Fruit fly (Drosophila melanogaster) whole organism, embryonic: ENCODE data around the gene Dlip2.

Experiments used
- Awh ChIP-seq: fragments of 200-800 bp; sonication (Bioruptor generic); IDR thresholded peaks from 2 replicates; pipeline ENCODE4, ENCODE4 v1.3.6; 2022; ENCODE audit warnings: missing biosample characterization, missing genetic modification characterization
- CG10321 ChIP-seq: fragments of 200-800 bp; sonication (Bioruptor generic); IDR thresholded peaks from 2 replicates; pipeline ENCODE4 v1.3.6; 2022; ENCODE audit warnings: missing biosample characterization, missing genetic modification characterization
- CG12219 ChIP-seq: fragments of 200-800 bp; sonication (Bioruptor generic); optimal IDR thresholded peaks from 3 replicates; lab custom pipeline; 2018; ENCODE audit warnings: missing biosample characterization, mild to moderate bottlenecking, missing genetic modification characterization
- CG12744 ChIP-seq: fragments of 200-800 bp; sonication (Bioruptor generic); optimal IDR thresholded peaks from 2 replicates; lab custom pipeline; 2016; ENCODE audit warnings: missing biosample characterization, missing genetic modification characterization
- CG14667 ChIP-seq: fragments of 200-800 bp; sonication (Bioruptor generic); IDR thresholded peaks from 2 replicates; pipeline ENCODE4 v1.3.6; 2022; ENCODE audit warnings: missing biosample characterization, missing genetic modification characterization
- CG16813 ChIP-seq: fragments of 200-800 bp; sonication (Bioruptor generic); IDR thresholded peaks from 3 replicates; pipeline ENCODE4 v1.3.6; 2022; ENCODE audit warnings: missing biosample characterization, missing genetic modification characterization; ENCODE audit not compliant: partially characterized antibody
- CG17359 ChIP-seq: fragments of 200-800 bp; sonication (Bioruptor generic); optimal IDR thresholded peaks from 3 replicates; lab custom pipeline; 2018; ENCODE audit warnings: missing biosample characterization, mild to moderate bottlenecking, missing genetic modification characterization, moderate library complexity
- CG18599 ChIP-seq: fragments of 200-800 bp; sonication (Bioruptor generic); optimal IDR thresholded peaks from 3 replicates; lab custom pipeline; 2017; ENCODE audit warnings: missing biosample characterization, missing genetic modification characterization, mild to moderate bottlenecking, moderate library complexity, missing genetic modification reagents
- CG2116 ChIP-seq: fragments of 200-800 bp; sonication (Bioruptor generic); optimal IDR thresholded peaks from 3 replicates; lab custom pipeline; 2018; ENCODE audit warnings: missing biosample characterization, mild to moderate bottlenecking, missing genetic modification characterization
- CG2129 ChIP-seq: fragments of 200-800 bp; sonication (Bioruptor generic); IDR thresholded peaks from 2 replicates; pipeline ENCODE4 v1.3.6; 2022; ENCODE audit warnings: missing biosample characterization, missing genetic modification characterization; ENCODE audit not compliant: partially characterized antibody
- CG2678 ChIP-seq: fragments of 200-800 bp; sonication (Bioruptor generic); optimal IDR thresholded peaks from 3 replicates; lab custom pipeline; 2019; ENCODE audit warnings: missing biosample characterization, mild to moderate bottlenecking, missing genetic modification characterization, moderate library complexity
- CG3281 ChIP-seq: fragments of 200-800 bp; sonication (Bioruptor generic); optimal IDR thresholded peaks from 3 replicates; lab custom pipeline; 2017; ENCODE audit warnings: missing biosample characterization, mild to moderate bottlenecking, missing genetic modification characterization
- CG34224 ChIP-seq: fragments of 200-800 bp; sonication (Bioruptor generic); IDR thresholded peaks from 3 replicates; pipeline ENCODE4 v1.3.6; 2022; ENCODE audit warnings: missing biosample characterization, missing genetic modification characterization; ENCODE audit not compliant: partially characterized antibody
- CG3838 ChIP-seq: fragments of 200-800 bp; sonication (Bioruptor generic); optimal IDR thresholded peaks from 3 replicates; lab custom pipeline; 2016; ENCODE audit warnings: missing biosample characterization, missing genetic modification characterization
- CG5245 ChIP-seq: fragments of 200-800 bp; sonication (Bioruptor generic); optimal IDR thresholded peaks from 3 replicates; lab custom pipeline; 2016; ENCODE audit warnings: missing biosample characterization, missing genetic modification characterization
- CG6813 ChIP-seq: fragments of 200-800 bp; sonication (Bioruptor generic); optimal IDR thresholded peaks from 2 replicates; lab custom pipeline; 2017; ENCODE audit warnings: missing biosample characterization, missing genetic modification characterization, mild to moderate bottlenecking, moderate library complexity, missing genetic modification reagents
- CG7357 ChIP-seq: fragments of 200-800 bp; sonication (Bioruptor generic); IDR thresholded peaks from 3 replicates; pipeline ENCODE4 v1.3.6; 2022; ENCODE audit warnings: missing biosample characterization, missing genetic modification characterization
- CG8944 ChIP-seq: fragments of 200-800 bp; sonication (Bioruptor generic); optimal IDR thresholded peaks from 3 replicates; lab custom pipeline; 2016; ENCODE audit warnings: missing biosample characterization, missing genetic modification characterization
- CG9437 ChIP-seq: fragments of 200-800 bp; sonication (Bioruptor generic); optimal IDR thresholded peaks from 2 replicates; lab custom pipeline; 2018; ENCODE audit warnings: missing biosample characterization, mild to moderate bottlenecking, missing genetic modification characterization
- CG9817 ChIP-seq: fragments of 200-800 bp; sonication (Bioruptor generic); optimal IDR thresholded peaks from 2 replicates; lab custom pipeline; 2018; ENCODE audit warnings: missing biosample characterization, mild to moderate bottlenecking, missing genetic modification characterization, moderate library complexity
- Dref ChIP-seq: fragments of 200-800 bp; sonication (Bioruptor generic); IDR thresholded peaks from 2 replicates; pipeline ENCODE4 v1.3.6; 2022; ENCODE audit warnings: missing biosample characterization, missing genetic modification characterization
- Gug ChIP-seq: fragments of 200-800 bp; sonication (Bioruptor generic); IDR thresholded peaks from 4 replicates; pipeline ENCODE4 v1.3.6; 2022; ENCODE audit warnings: missing biosample characterization, missing genetic modification characterization
- HmgD ChIP-seq: fragments of 200-800 bp; sonication (Bioruptor generic); optimal IDR thresholded peaks from 3 replicates; lab custom pipeline; 2016; ENCODE audit warnings: missing biosample characterization, missing genetic modification characterization
- Hr78 ChIP-seq, 2 experiments: fragments of 200-800 bp in 1 of 2; fragments of >200 bp in 1 of 2; sonication (Bioruptor generic) in 1 of 2; optimal IDR thresholded peaks; 2 replicates each; lab custom pipeline; 2017 to 2019; ENCODE audit warnings: missing biosample characterization in 2 of 2, missing genetic modification characterization in 2 of 2, mild to moderate bottlenecking in 1 of 2, moderate library complexity in 1 of 2
- NC2α ChIP-seq: fragments of 200-800 bp; sonication (Bioruptor generic); optimal IDR thresholded peaks from 2 replicates; lab custom pipeline; 2016; ENCODE audit warnings: missing biosample characterization, missing genetic modification characterization
- NC2β ChIP-seq: fragments of 200-800 bp; sonication (Bioruptor generic); optimal IDR thresholded peaks from 2 replicates; lab custom pipeline; 2016; ENCODE audit warnings: missing biosample characterization, missing genetic modification characterization
- Nf-YC ChIP-seq: fragments of 200-800 bp; optimal IDR thresholded peaks from 3 replicates; lab custom pipeline; 2019; ENCODE audit warnings: missing biosample characterization, mild to moderate bottlenecking, missing genetic modification characterization, moderate library complexity
- Opbp ChIP-seq: fragments of 200-800 bp; sonication (Bioruptor generic); IDR thresholded peaks from 3 replicates; pipeline ENCODE4 v1.3.6; 2022; ENCODE audit warnings: missing biosample characterization, missing genetic modification characterization; ENCODE audit not compliant: partially characterized antibody
- Rx ChIP-seq: fragments of 200-800 bp; sonication (Bioruptor generic); IDR thresholded peaks from 2 replicates; pipeline ENCODE4 v1.3.6; 2022; ENCODE audit warnings: missing biosample characterization, missing genetic modification characterization
- Trl ChIP-seq, 3 experiments: fragments of >200 bp in 2 of 3; fragments of 200-800 bp in 1 of 3; sonication (Bioruptor generic) in 1 of 3; optimal IDR thresholded peaks; 2 replicates in 1 of 3; 3 replicates in 2 of 3; lab custom pipeline; 2016 to 2017; ENCODE audit warnings: missing biosample characterization in 1 of 3, missing genetic modification characterization in 1 of 3
- amos ChIP-seq: fragments of 200-800 bp; sonication (Bioruptor generic); IDR thresholded peaks from 2 replicates; pipeline ENCODE4 v1.3.6; 2022; ENCODE audit warnings: missing biosample characterization, missing genetic modification characterization; ENCODE audit not compliant: partially characterized antibody
- ap ChIP-seq: fragments of 200-800 bp; sonication (Bioruptor generic); IDR thresholded peaks from 2 replicates; pipeline ENCODE4 v1.3.6; 2022; ENCODE audit warnings: missing biosample characterization, missing genetic modification characterization
- bigmax ChIP-seq: fragments of 200-800 bp; sonication (Bioruptor generic); optimal IDR thresholded peaks from 2 replicates; lab custom pipeline; 2018; ENCODE audit warnings: missing biosample characterization, mild to moderate bottlenecking, missing genetic modification characterization
- danr ChIP-seq: fragments of 200-800 bp; sonication (Bioruptor generic); IDR thresholded peaks from 2 replicates; pipeline ENCODE4 v1.3.6; 2022; ENCODE audit warnings: missing biosample characterization, missing genetic modification characterization
- dati ChIP-seq: fragments of 200-800 bp; sonication (Bioruptor generic); IDR thresholded peaks from 2 replicates; pipeline ENCODE4 v1.3.6; 2022; ENCODE audit warnings: missing biosample characterization, missing genetic modification characterization
- fd102C ChIP-seq: fragments of 200-800 bp; sonication (Bioruptor generic); optimal IDR thresholded peaks from 2 replicates; lab custom pipeline; 2018; ENCODE audit warnings: missing biosample characterization, mild to moderate bottlenecking, missing genetic modification characterization, moderate library complexity
- fd3F ChIP-seq: fragments of 200-800 bp; sonication (Bioruptor generic); optimal IDR thresholded peaks from 2 replicates; lab custom pipeline; 2018; ENCODE audit warnings: missing biosample characterization, mild to moderate bottlenecking, missing genetic modification characterization, moderate library complexity
- ham ChIP-seq: fragments of 200-800 bp; sonication (Bioruptor generic); IDR thresholded peaks from 2 replicates; pipeline ENCODE4 v1.3.6; 2022; ENCODE audit warnings: missing biosample characterization, missing genetic modification characterization
- hkb ChIP-seq, 2 experiments: fragments of 200-800 bp in 1 of 2; fragments of >200 bp in 1 of 2; sonication (Bioruptor generic) in 1 of 2; IDR thresholded peaks in 1 of 2; optimal IDR thresholded peaks in 1 of 2; 2 replicates each; pipeline versions ENCODE4 v1.3.6 to Lab custom; 2017 to 2022; ENCODE audit warnings: missing biosample characterization in 1 of 2, missing genetic modification characterization in 1 of 2
- klu ChIP-seq: fragments of 200-800 bp; sonication (Bioruptor generic); IDR thresholded peaks from 2 replicates; pipeline ENCODE4 v1.3.6; 2022; ENCODE audit warnings: missing biosample characterization, missing genetic modification characterization
- sc ChIP-seq, 3 experiments: fragments of >200 bp in 2 of 3; fragments of 200-800 bp in 1 of 3; sonication (Bioruptor generic) in 1 of 3; optimal IDR thresholded peaks; 2 replicates in 2 of 3; 3 replicates in 1 of 3; lab custom pipeline; 2017; ENCODE audit warnings: mild to moderate bottlenecking in 1 of 3, missing biosample characterization in 1 of 3, missing genetic modification characterization in 1 of 3, missing genetic modification reagents in 1 of 3
- schlank ChIP-seq: fragments of 200-800 bp; sonication (Bioruptor generic); optimal IDR thresholded peaks from 2 replicates; lab custom pipeline; 2018; ENCODE audit warnings: missing biosample characterization, mild to moderate bottlenecking, missing genetic modification characterization
- sqz ChIP-seq: fragments of 200-800 bp; sonication (Bioruptor generic); optimal IDR thresholded peaks from 3 replicates; lab custom pipeline; 2018; ENCODE audit warnings: missing biosample characterization, mild to moderate bottlenecking, missing genetic modification characterization
- stwl ChIP-seq: fragments of 200-800 bp; sonication (Bioruptor generic); optimal IDR thresholded peaks from 3 replicates; lab custom pipeline; 2018; ENCODE audit warnings: missing biosample characterization, mild to moderate bottlenecking, missing genetic modification characterization, moderate library complexity
- tll ChIP-seq, 2 experiments: fragments of 200-800 bp in 1 of 2; fragments of >200 bp in 1 of 2; sonication (Bioruptor generic) in 1 of 2; optimal IDR thresholded peaks; 2 replicates each; lab custom pipeline; 2017 to 2019; ENCODE audit warnings: missing biosample characterization in 2 of 2, missing genetic modification characterization in 2 of 2, mild to moderate bottlenecking in 1 of 2, moderate library complexity in 1 of 2
- ttk ChIP-seq: fragments of 200-800 bp; sonication (Bioruptor generic); IDR thresholded peaks from 2 replicates; pipeline ENCODE4 v2.1.2; 2022; ENCODE audit warnings: missing biosample characterization, missing genetic modification characterization
- tx ChIP-seq: fragments of 200-800 bp; sonication (Bioruptor generic); optimal IDR thresholded peaks from 2 replicates; lab custom pipeline; 2016; ENCODE audit warnings: missing biosample characterization, missing genetic modification characterization
- zfh1 ChIP-seq: fragments of 200-800 bp; sonication (Bioruptor generic); IDR thresholded peaks from 3 replicates; pipeline ENCODE4 v1.3.6; 2022; ENCODE audit warnings: missing biosample characterization, missing genetic modification characterization

The Dlip2 gene

dm6 chr3R:4645457-4646082 lies at the start of gene Dlip2, which contains the start of gene rpk (continued):
- TF ChIP-seq Nf-YC, result no peak
- TF ChIP-seq Hr78 (GFP tag; optimal IDR thresholded peaks at IDR 0.05; lab: Kevin White, UChicago), result no peak
- no peak for TF ChIP-seq sqz (GFP tag; lab: Kevin White, UChicago)
- TF ChIP-seq NC2β (GFP tag; lab: Kevin White, UChicago), result no peak
- no peak for TF ChIP-seq CG5245 (GFP tag; lab: Kevin White, UChicago)
- TF ChIP-seq CG34224 (GFP tag; lab: Robert Waterston, UW), result peak; percentile 93
- TF ChIP-seq CG9437 (GFP tag; lab: Kevin White, UChicago), result peak; percentile 30
- TF ChIP-seq danr (GFP tag; lab: Robert Waterston, UW), result no peak
- TF ChIP-seq CG18599 (GFP tag; lab: Kevin White, UChicago), result no peak
- TF ChIP-seq CG3838, result no peak
- TF ChIP-seq klu (GFP tag; lab: Robert Waterston, UW), result no peak
- no peak for TF ChIP-seq NC2α (GFP tag; lab: Kevin White, UChicago)
- no peak for TF ChIP-seq CG12219 (GFP tag; lab: Kevin White, UChicago)
- no peak for TF ChIP-seq fd3F (GFP tag; lab: Kevin White, UChicago)
- no peak for TF ChIP-seq CG14667 (GFP tag; lab: Robert Waterston, UW)
- TF ChIP-seq hkb (optimal IDR thresholded peaks at IDR 0.05; lab: Kevin White, UChicago), result no peak
- TF ChIP-seq hkb (GFP tag; IDR thresholded peaks at IDR 0.05; lab: Robert Waterston, UW), result no peak
- no peak for TF ChIP-seq Rx (GFP tag; lab: Robert Waterston, UW)
- no peak for TF ChIP-seq tx (GFP tag; lab: Kevin White, UChicago)
- TF ChIP-seq Opbp (GFP tag; lab: Robert Waterston, UW), result peak; percentile 82; the same call in 2 of the 3 replicates
- TF ChIP-seq ap (GFP tag; lab: Robert Waterston, UW), result no peak
- TF ChIP-seq bigmax, result no peak
- no peak for TF ChIP-seq HmgD (GFP tag; lab: Kevin White, UChicago)
- TF ChIP-seq schlank (tag; lab: Kevin White, UChicago), result no peak
- TF ChIP-seq CG17359 (tag; lab: Kevin White, UChicago), result no peak
- no peak for TF ChIP-seq dati (GFP tag; lab: Robert Waterston, UW)
- TF ChIP-seq sc (optimal IDR thresholded peaks at IDR 0.05; lab: Kevin White, UChicago), result no peak
- TF ChIP-seq sc (GFP tag; optimal IDR thresholded peaks at IDR 0.05; lab: Kevin White, UChicago), result no peak
- TF ChIP-seq CG9817 (tag; lab: Kevin White, UChicago), result no peak
- no peak for TF ChIP-seq ttk (GFP tag; lab: Robert Waterston, UW)
- no peak for TF ChIP-seq fd102C (GFP tag; lab: Kevin White, UChicago)
- TF ChIP-seq CG2116 (GFP tag; lab: Kevin White, UChicago), result peak; percentile 66
- no peak for TF ChIP-seq CG2678 (tag; lab: Kevin White, UChicago)
- peak; percentile 72 for TF ChIP-seq Dref (GFP tag; lab: Robert Waterston, UW)
- TF ChIP-seq CG16813 (GFP tag; lab: Robert Waterston, UW), result peak; percentile 82
- TF ChIP-seq CG8944 (GFP tag; lab: Kevin White, UChicago), result no peak
- no peak for TF ChIP-seq CG10321
- no peak for TF ChIP-seq Trl (optimal IDR thresholded peaks at IDR 0.05; lab: Kevin White, UChicago)
- no peak for TF ChIP-seq Trl (GFP tag; optimal IDR thresholded peaks at IDR 0.05; lab: Kevin White, UChicago)
- TF ChIP-seq ham, result no peak
- no peak for TF ChIP-seq Gug (GFP tag; lab: Robert Waterston, UW)
- no peak for TF ChIP-seq zfh1 (GFP tag; lab: Robert Waterston, UW)
- TF ChIP-seq CG7357, result peak; percentile 92
- peak; percentile 90 for TF ChIP-seq amos (GFP tag; lab: Robert Waterston, UW)
- no peak for TF ChIP-seq CG3281 (GFP tag; lab: Kevin White, UChicago)
- no peak for TF ChIP-seq CG6813 (GFP tag; lab: Kevin White, UChicago)
- peak; percentile 59 for TF ChIP-seq stwl (tag; lab: Kevin White, UChicago)
- TF ChIP-seq Awh, result no peak
- TF ChIP-seq CG2129 (GFP tag; lab: Robert Waterston, UW), result peak; percentile 71
- no peak for TF ChIP-seq tll (GFP tag; optimal IDR thresholded peaks at IDR 0.05; lab: Kevin White, UChicago)
- no peak for TF ChIP-seq CG12744 (GFP tag; lab: Kevin White, UChicago)
